Worm (Caenorhabditis elegans): ENCODE results near the gene nhr-203.

Gene nhr-203

DNA sequence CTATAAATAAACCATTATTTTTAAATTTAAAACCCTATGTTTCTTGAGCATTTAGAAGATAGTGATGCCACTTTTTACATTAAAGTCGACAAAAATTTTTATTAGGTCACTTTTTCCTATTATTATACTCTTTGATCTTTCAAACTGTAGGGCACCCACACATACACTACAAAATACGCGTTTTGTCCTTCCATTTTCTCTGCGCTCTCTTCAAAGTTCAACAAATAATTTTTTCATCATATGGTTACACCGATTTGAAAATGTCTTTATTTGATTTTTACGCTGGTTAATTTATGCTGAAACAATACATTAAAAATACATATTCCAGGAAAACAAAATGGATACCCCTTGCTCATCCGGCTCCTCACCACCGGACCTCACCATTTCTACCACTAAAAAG is 2.7 kb downstream of the nhr-203 start, which contains the start of gene nhr-202 (continued):
- TF ChIP-seq madf-5 (GFP tag; IDR thresholded peaks at IDR 0.05) = no peak
- TF ChIP-seq zag-1 (tag; optimal IDR thresholded peaks at IDR 0.05) = no peak
- no peak for TF ChIP-seq ama-1 (optimal IDR thresholded peaks at IDR 0.05)
- TF ChIP-seq dmd-6 (GFP tag; IDR thresholded peaks at IDR 0.05) = peak; percentile 75
- TF ChIP-seq zip-11 (GFP tag; IDR thresholded peaks at IDR 0.05) = no peak
- no peak for TF ChIP-seq lin-15B (tag; optimal IDR thresholded peaks at IDR 0.05)
- TF ChIP-seq ceh-82 (tag; optimal IDR thresholded peaks at IDR 0.05) = no peak
- TF ChIP-seq nhr-28 (tag; optimal IDR thresholded peaks at IDR 0.05) = peak; percentile 100
- TF ChIP-seq daf-12 (tag; optimal IDR thresholded peaks at IDR 0.05) = no peak
- no peak for TF ChIP-seq ZK337.2 (GFP tag; IDR thresholded peaks at IDR 0.05)
- TF ChIP-seq ztf-11 (tag; optimal IDR thresholded peaks at IDR 0.05) = no peak
- TF ChIP-seq mdt-29 (GFP tag; IDR thresholded peaks at IDR 0.05) = no peak
- TF ChIP-seq spr-1 (tag; optimal IDR thresholded peaks at IDR 0.05) = no peak
- TF ChIP-seq nhr-102 (tag; optimal IDR thresholded peaks at IDR 0.05) = peak; percentile 43
- no peak for TF ChIP-seq dpl-1 (GFP tag; optimal IDR thresholded peaks at IDR 0.05)
- TF ChIP-seq Y105C5A.15 (GFP tag; IDR thresholded peaks at IDR 0.05) = no peak
- no peak for TF ChIP-seq ceh-32 (tag; optimal IDR thresholded peaks at IDR 0.05; ENCODE audit: poor library complexity)
- no peak for TF ChIP-seq daf-16 (GFP tag; optimal IDR thresholded peaks at IDR 0.05)
- peak; percentile 59 for TF ChIP-seq daf-16 (tag; optimal IDR thresholded peaks at IDR 0.05)
- no peak for TF ChIP-seq egl-27 (tag; optimal IDR thresholded peaks at IDR 0.05)
- no peak for TF ChIP-seq fkh-10 (GFP tag; optimal IDR thresholded peaks at IDR 0.05)
- no peak for TF ChIP-seq rbr-2 (tag; optimal IDR thresholded peaks at IDR 0.05)
- no peak for TF ChIP-seq ceh-28 (tag; optimal IDR thresholded peaks at IDR 0.05)
- TF ChIP-seq hif-1 (tag; optimal IDR thresholded peaks at IDR 0.05) = no peak
- TF ChIP-seq saeg-2 (GFP tag; IDR thresholded peaks at IDR 0.05) = no peak
- TF ChIP-seq lin-29 (GFP tag; IDR thresholded peaks at IDR 0.05) = no peak
- no peak for TF ChIP-seq unc-130 (GFP tag; optimal IDR thresholded peaks at IDR 0.05)
- TF ChIP-seq pha-4 (GFP tag; IDR thresholded peaks at IDR 0.05) = no peak
- no peak for TF ChIP-seq pha-4 (tag; optimal IDR thresholded peaks at IDR 0.05)
- peak; percentile 24 for TF ChIP-seq pqm-1 (tag; optimal IDR thresholded peaks at IDR 0.05)
- no peak for TF ChIP-seq snpc-4 (tag; optimal IDR thresholded peaks at IDR 0.05)
- no peak for TF ChIP-seq R02D3.7 (tag; optimal IDR thresholded peaks at IDR 0.05)
- no peak for TF ChIP-seq nhr-76 (tag; optimal IDR thresholded peaks at IDR 0.05)
- no peak for TF ChIP-seq vab-7 (GFP tag; IDR thresholded peaks at IDR 0.05)
- TF ChIP-seq nhr-42 (GFP tag; IDR thresholded peaks at IDR 0.05) = no peak

DNA sequence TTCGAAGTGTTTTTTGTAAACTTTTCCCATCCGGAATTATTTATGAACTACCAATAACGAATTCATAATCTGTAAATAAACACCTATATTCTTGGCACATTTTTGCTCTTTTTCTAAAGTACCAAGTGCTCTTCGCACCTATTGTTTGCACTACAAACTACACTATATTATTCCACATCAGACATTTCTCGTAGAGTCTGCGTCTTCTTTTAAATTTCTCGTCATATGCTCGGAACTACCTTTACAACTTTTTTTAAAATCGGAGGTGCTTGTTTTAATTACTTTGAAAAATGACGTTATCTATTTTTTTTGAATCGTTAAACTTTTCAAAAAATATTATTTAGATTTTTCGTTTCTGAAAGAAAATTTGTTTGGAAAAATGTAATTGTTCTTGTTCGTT is 5.2 kb downstream of the nhr-203 start, which contains the start of gene nhr-201:
nhr-201 (plus strand) TSS at position 29 of the 400 bp plus-strand sequence.
- TF ChIP-seq F44E2.7 (GFP tag; IDR thresholded peaks at IDR 0.05) (no peak), lsy-2 (tag; optimal IDR thresholded peaks at IDR 0.05) (peak in 1 of 2 experiments; percentile 25), ceh-62 (tag; optimal IDR thresholded peaks at IDR 0.05) (no peak), hlh-30 (tag; optimal IDR thresholded peaks at IDR 0.05; ENCODE audit: insufficient read depth) (peak; percentile 59), daf-16 (GFP tag; optimal IDR thresholded peaks at IDR 0.05) (no peak), daf-16 (tag; optimal IDR thresholded peaks at IDR 0.05) (peak; percentile 60), ces-1 (GFP tag; optimal IDR thresholded peaks at IDR 0.05) (no peak), dmd-6 (GFP tag; IDR thresholded peaks at IDR 0.05) (peak; percentile 46; the same call in 1 of the 2 replicates), aha-1 (tag) (no peak), pha-4 (GFP tag; IDR thresholded peaks at IDR 0.05) (no peak), pha-4 (tag; optimal IDR thresholded peaks at IDR 0.05) (no peak), nhr-10 (tag; optimal IDR thresholded peaks at IDR 0.05) (no peak), ZK546.5 (tag; optimal IDR thresholded peaks at IDR 0.05) (no peak), nhr-28 (tag; optimal IDR thresholded peaks at IDR 0.05) (peak; percentile 95), mdl-1 (tag; optimal IDR thresholded peaks at IDR 0.05) (no peak), nhr-111 (GFP tag; optimal IDR thresholded peaks at IDR 0.05) (no peak), gei-8 (GFP tag; optimal IDR thresholded peaks at IDR 0.05) (no peak), set-16 (GFP tag; IDR thresholded peaks at IDR 0.05) (no peak), mep-1 (tag; optimal IDR thresholded peaks at IDR 0.05) (peak; percentile 18), R02D3.7 (tag; optimal IDR thresholded peaks at IDR 0.05) (no peak), unc-62 (GFP tag; optimal IDR thresholded peaks at IDR 0.05 in 1 of 2) (no peak), unc-62 (tag; optimal IDR thresholded peaks at IDR 0.05) (no peak), Y5F2A.4 (GFP tag; optimal IDR thresholded peaks at IDR 0.05) (no peak), hif-1 (tag; optimal IDR thresholded peaks at IDR 0.05) (no peak), nhr-48 (tag; optimal IDR thresholded peaks at IDR 0.05) (peak; percentile 3), nhr-77 (tag; optimal IDR thresholded peaks at IDR 0.05) (no peak), dve-1 (tag; optimal IDR thresholded peaks at IDR 0.05; ENCODE audit: insufficient read depth) (peak; percentile 64)

Data from whole organism, L4 larva.